Fruit fly (Drosophila melanogaster) whole organism, prepupa: ENCODE results near the gene Ldsdh1.

Experiments
- Blimp-1 ChIP-seq: fragments of 200-800 bp; sonication (Bioruptor generic); optimal IDR thresholded peaks from 3 replicates; lab custom pipeline; 2017; ENCODE audit warnings: missing biosample characterization, missing genetic modification characterization, mild to moderate bottlenecking, moderate library complexity, missing genetic modification reagents
- CG10631 ChIP-seq: fragments of 200-800 bp; sonication (Bioruptor generic); optimal IDR thresholded peaks from 2 replicates; lab custom pipeline; 2016; ENCODE audit warnings: missing biosample characterization, missing genetic modification characterization
- CG11294 ChIP-seq: fragments of 200-800 bp; sonication (Bioruptor generic); IDR thresholded peaks from 2 replicates; pipeline ENCODE4 v1.3.6; 2022; ENCODE audit warnings: missing biosample characterization, missing genetic modification characterization
- CG15336 ChIP-seq: fragments of 200-800 bp; sonication (Bioruptor generic); IDR thresholded peaks from 2 replicates; pipeline ENCODE4 v1.3.6; 2022; ENCODE audit warnings: missing biosample characterization, missing genetic modification characterization
- CG1621 ChIP-seq: fragments of 200-800 bp; sonication (Bioruptor generic); optimal IDR thresholded peaks from 3 replicates; lab custom pipeline; 2018; ENCODE audit warnings: missing biosample characterization, mild to moderate bottlenecking, missing genetic modification characterization
- CG3032 ChIP-seq: fragments of 200-800 bp; optimal IDR thresholded peaks from 2 replicates; lab custom pipeline; 2019; ENCODE audit warnings: missing biosample characterization, mild to moderate bottlenecking, missing genetic modification characterization, moderate library complexity
- CG34406 ChIP-seq: fragments of 200-800 bp; sonication (Bioruptor generic); optimal IDR thresholded peaks from 3 replicates; lab custom pipeline; 2016; ENCODE audit warnings: missing biosample characterization, missing genetic modification characterization
- CG6163 ChIP-seq: fragments of 200-800 bp; sonication (Bioruptor generic); IDR thresholded peaks from 3 replicates; pipeline ENCODE4 v1.3.6; 2022; ENCODE audit warnings: missing biosample characterization, missing genetic modification characterization
- CG6276 ChIP-seq: fragments of 200-800 bp; sonication (Bioruptor generic); optimal IDR thresholded peaks from 2 replicates; lab custom pipeline; 2017; ENCODE audit warnings: missing biosample characterization, mild to moderate bottlenecking, missing genetic modification characterization
- CG6792 ChIP-seq: fragments of 200-800 bp; sonication (Bioruptor generic); optimal IDR thresholded peaks from 3 replicates; lab custom pipeline; 2016; ENCODE audit warnings: missing biosample characterization, missing genetic modification characterization
- CG6808 ChIP-seq: fragments of 200-800 bp; sonication (Bioruptor generic); optimal IDR thresholded peaks from 3 replicates; lab custom pipeline; 2017; ENCODE audit warnings: missing biosample characterization, missing genetic modification characterization, mild to moderate bottlenecking, moderate library complexity, missing genetic modification reagents
- CG6854 ChIP-seq: fragments of 200-800 bp; sonication (Bioruptor generic); optimal IDR thresholded peaks from 2 replicates; lab custom pipeline; 2017; ENCODE audit warnings: missing biosample characterization, mild to moderate bottlenecking, missing genetic modification characterization
- CG7368 ChIP-seq: fragments of 200-800 bp; sonication (Bioruptor generic); optimal IDR thresholded peaks from 3 replicates; lab custom pipeline; 2016; ENCODE audit warnings: missing biosample characterization, missing genetic modification characterization
- CG8119 ChIP-seq: fragments of 200-800 bp; sonication (Bioruptor generic); IDR thresholded peaks from 3 replicates; pipeline ENCODE4 v1.3.6; 2022; ENCODE audit warnings: missing biosample characterization, missing genetic modification characterization
- CG8632 ChIP-seq: fragments of 200-800 bp; sonication (Bioruptor generic); optimal IDR thresholded peaks from 3 replicates; lab custom pipeline; 2016; ENCODE audit warnings: missing biosample characterization, missing genetic modification characterization
- CG9139 ChIP-seq: fragments of 200-800 bp; sonication (Bioruptor generic); optimal IDR thresholded peaks from 3 replicates; lab custom pipeline; 2017; ENCODE audit warnings: missing biosample characterization, mild to moderate bottlenecking, missing genetic modification characterization
- Eip78C ChIP-seq: fragments of 200-800 bp; sonication (Bioruptor generic); peaks from one replicate; lab custom pipeline; 2016; ENCODE audit warnings: missing biosample characterization, missing genetic modification characterization
- Eip93F ChIP-seq: fragments of 200-800 bp; sonication (Bioruptor generic); optimal IDR thresholded peaks from 2 replicates; lab custom pipeline; 2016; ENCODE audit warnings: missing biosample characterization, mild to moderate bottlenecking, missing genetic modification characterization
- Ets21C ChIP-seq: fragments of 200-800 bp; sonication (Bioruptor generic); optimal IDR thresholded peaks from 3 replicates; lab custom pipeline; 2016; ENCODE audit warnings: missing biosample characterization, missing genetic modification characterization
- Ets96B ChIP-seq: fragments of 200-800 bp; optimal IDR thresholded peaks from 2 replicates; lab custom pipeline; 2019; ENCODE audit warnings: missing biosample characterization, mild to moderate bottlenecking, missing genetic modification characterization, moderate library complexity
- Gug ChIP-seq: fragments of 200-800 bp; sonication (Bioruptor generic); IDR thresholded peaks from 2 replicates; pipeline ENCODE4 v1.3.6; 2022; ENCODE audit warnings: missing biosample characterization, missing genetic modification characterization
- Hr4 ChIP-seq: fragments of 200-800 bp; sonication (Bioruptor generic); optimal IDR thresholded peaks from 3 replicates; lab custom pipeline; 2016; ENCODE audit warnings: missing biosample characterization, missing genetic modification characterization
- Lpt ChIP-seq: fragments of 200-800 bp; sonication (Bioruptor generic); optimal IDR thresholded peaks from 3 replicates; lab custom pipeline; 2016; ENCODE audit warnings: missing biosample characterization, missing genetic modification characterization
- Smox ChIP-seq: fragments of 200-800 bp; sonication (Bioruptor generic); optimal IDR thresholded peaks from 3 replicates; lab custom pipeline; 2016; ENCODE audit warnings: missing biosample characterization, missing genetic modification characterization
- Sox102F ChIP-seq: fragments of 200-800 bp; sonication (Bioruptor generic); optimal IDR thresholded peaks from 2 replicates; lab custom pipeline; 2016; ENCODE audit warnings: missing biosample characterization, mild to moderate bottlenecking, missing genetic modification characterization
- Sox14 ChIP-seq: fragments of 200-800 bp; sonication (Bioruptor generic); optimal IDR thresholded peaks from 3 replicates; lab custom pipeline; 2016; ENCODE audit warnings: missing biosample characterization, missing genetic modification characterization
- Sox15 ChIP-seq: fragments of 200-800 bp; sonication (Bioruptor generic); optimal IDR thresholded peaks from 3 replicates; lab custom pipeline; 2016; ENCODE audit warnings: missing biosample characterization, missing genetic modification characterization
- achi ChIP-seq: fragments of 200-800 bp; sonication (Bioruptor generic); optimal IDR thresholded peaks from 3 replicates; lab custom pipeline; 2016; ENCODE audit warnings: missing biosample characterization, missing genetic modification characterization
- cyc ChIP-seq: fragments of 200-800 bp; sonication (Bioruptor generic); optimal IDR thresholded peaks from 3 replicates; lab custom pipeline; 2016; ENCODE audit warnings: missing biosample characterization, missing genetic modification characterization
- dac ChIP-seq: fragments of 200-800 bp; sonication (Bioruptor generic); optimal IDR thresholded peaks from 2 replicates; lab custom pipeline; 2017; ENCODE audit warnings: missing biosample characterization, mild to moderate bottlenecking, missing genetic modification characterization
- dsx ChIP-seq: fragments of 200-800 bp; optimal IDR thresholded peaks from 3 replicates; lab custom pipeline; 2019; ENCODE audit warnings: missing biosample characterization, mild to moderate bottlenecking, missing genetic modification characterization, moderate library complexity; ENCODE audit not compliant: poor library complexity, severe bottlenecking
- eg ChIP-seq: fragments of 200-800 bp; sonication (Bioruptor generic); IDR thresholded peaks from 3 replicates; pipeline ENCODE4 v1.3.6; 2022; ENCODE audit warnings: missing biosample characterization, missing genetic modification characterization
- esn ChIP-seq: fragments of 200-800 bp; sonication (Bioruptor generic); optimal IDR thresholded peaks from 2 replicates; lab custom pipeline; 2016; ENCODE audit warnings: missing biosample characterization, mild to moderate bottlenecking, missing genetic modification characterization, moderate library complexity
- fd59A ChIP-seq: fragments of 200-800 bp; sonication (Bioruptor generic); optimal IDR thresholded peaks from 2 replicates; lab custom pipeline; 2017; ENCODE audit warnings: missing biosample characterization, mild to moderate bottlenecking, missing genetic modification characterization, missing genetic modification reagents
- fkh ChIP-seq: fragments of 200-800 bp; sonication (Bioruptor generic); optimal IDR thresholded peaks from 3 replicates; lab custom pipeline; 2017; ENCODE audit warnings: missing biosample characterization, mild to moderate bottlenecking, missing genetic modification characterization, moderate library complexity
- lz ChIP-seq: fragments of 200-800 bp; sonication (Bioruptor generic); optimal IDR thresholded peaks from 3 replicates; lab custom pipeline; 2016; ENCODE audit warnings: missing biosample characterization, missing genetic modification characterization
- net ChIP-seq: fragments of 200-800 bp; sonication (Bioruptor generic); optimal IDR thresholded peaks from 3 replicates; lab custom pipeline; 2016; ENCODE audit warnings: missing biosample characterization, missing genetic modification characterization
- spab ChIP-seq: fragments of 200-800 bp; sonication (Bioruptor generic); optimal IDR thresholded peaks from 2 replicates; lab custom pipeline; 2017; ENCODE audit warnings: missing biosample characterization, mild to moderate bottlenecking, missing genetic modification characterization, missing genetic modification reagents
- ss ChIP-seq, 2 experiments: fragments of 200-800 bp; sonication (Bioruptor generic); optimal IDR thresholded peaks; 2 replicates in 1 of 2; 3 replicates in 1 of 2; lab custom pipeline; 2017 to 2018; ENCODE audit warnings: mild to moderate bottlenecking in 2 of 2, missing biosample characterization in 2 of 2, missing genetic modification characterization in 2 of 2, moderate library complexity in 1 of 2
- svp ChIP-seq: fragments of 200-800 bp; sonication (Bioruptor generic); peaks from one replicate; lab custom pipeline; 2016; ENCODE audit warnings: missing biosample characterization, missing genetic modification characterization
- topi ChIP-seq: fragments of 200-800 bp; sonication (Bioruptor generic); optimal IDR thresholded peaks from 3 replicates; lab custom pipeline; 2016; ENCODE audit warnings: missing biosample characterization, missing genetic modification characterization
- vri ChIP-seq: fragments of 200-800 bp; sonication (Bioruptor generic); optimal IDR thresholded peaks from 3 replicates; lab custom pipeline; 2016; ENCODE audit warnings: missing biosample characterization, mild to moderate bottlenecking, missing genetic modification characterization

The Ldsdh1 gene

dm6 chrX:8063223-8063674 is 18.2 kb downstream of the Ldsdh1 start:
- TF ChIP-seq Eip78C (GFP tag; lab: Kevin White, UChicago) (peak; percentile 84), CG8119 (GFP tag; lab: Robert Waterston, UW) (peak; percentile 70), CG11294 (GFP tag; lab: Robert Waterston, UW) (no peak), Ets21C (GFP tag; lab: Kevin White, UChicago) (no peak), dac (GFP tag; lab: Kevin White, UChicago) (peak; percentile 43), CG6792 (GFP tag; lab: Kevin White, UChicago) (peak; percentile 32), fd59A (GFP tag; lab: Kevin White, UChicago) (peak; percentile 18), CG15336 (peak; percentile 62), Gug (GFP tag; lab: Robert Waterston, UW) (0 out of 2 replicates have a peak, but pooled peaks have one; percentile 25), Lpt (GFP tag; lab: Kevin White, UChicago) (peak; percentile 66), Ets96B (tag; lab: Kevin White, UChicago) (peak; percentile 11), topi (GFP tag; lab: Kevin White, UChicago) (peak; percentile 41), spab (peak; percentile 63), CG1621 (tag; lab: Kevin White, UChicago) (peak; percentile 45), CG6808 (GFP tag; lab: Kevin White, UChicago) (peak; percentile 81), Sox14 (GFP tag; lab: Kevin White, UChicago) (peak; percentile 59), CG3032 (tag; lab: Kevin White, UChicago) (peak; percentile 4), cyc (no peak), CG7368 (peak; percentile 37), Eip93F (peak; percentile 42), Blimp-1 (GFP tag; lab: Kevin White, UChicago) (peak; percentile 64), achi (GFP tag; lab: Kevin White, UChicago) (peak; percentile 72), CG8632 (peak; percentile 48), dsx (GFP tag; lab: Kevin White, UChicago) (no peak), CG34406 (peak; percentile 58), Sox15 (GFP tag; lab: Kevin White, UChicago) (no peak), Sox102F (peak; percentile 69), net (GFP tag; lab: Kevin White, UChicago) (peak; percentile 82), ss (GFP tag; optimal IDR thresholded peaks at IDR 0.05; lab: Kevin White, UChicago) (peak in 1 of 2 experiments; percentile 88), Smox (no peak), CG6276 (GFP tag; lab: Kevin White, UChicago) (peak; percentile 62), CG9139 (GFP tag; lab: Kevin White, UChicago) (peak; percentile 75), lz (GFP tag; lab: Kevin White, UChicago) (no peak), CG6854 (GFP tag; lab: Kevin White, UChicago) (peak; percentile 91), eg (peak; percentile 88), svp (GFP tag; lab: Kevin White, UChicago) (no peak), vri (GFP tag; lab: Kevin White, UChicago) (peak; percentile 80), CG6163 (GFP tag; lab: Robert Waterston, UW) (peak; percentile 84), esn (peak; percentile 20)

dm6 chrX:8062180-8062480 is 19.3 kb downstream of the Ldsdh1 start:
- TF ChIP-seq ss (GFP tag; optimal IDR thresholded peaks at IDR 0.05; lab: Kevin White, UChicago) (peak in 1 of 2 experiments; percentile 67), Eip78C (GFP tag; lab: Kevin White, UChicago) (peak; percentile 88), CG6163 (GFP tag; lab: Robert Waterston, UW) (0 out of 3 replicates have a peak, but pooled peaks have one; percentile 10), CG10631 (GFP tag; lab: Kevin White, UChicago) (peak; percentile 1), Hr4 (GFP tag; lab: Kevin White, UChicago) (peak; percentile 1), fkh (GFP tag; lab: Kevin White, UChicago) (no peak)
